Worm (Caenorhabditis elegans): ENCODE measurements around the gene fbxb-30.
"Not testable (repeated sequence)": the region's sequence is repeated elsewhere in the genome, so short reads cannot be mapped to it uniquely, and the experiment has no call there.

DNA sequence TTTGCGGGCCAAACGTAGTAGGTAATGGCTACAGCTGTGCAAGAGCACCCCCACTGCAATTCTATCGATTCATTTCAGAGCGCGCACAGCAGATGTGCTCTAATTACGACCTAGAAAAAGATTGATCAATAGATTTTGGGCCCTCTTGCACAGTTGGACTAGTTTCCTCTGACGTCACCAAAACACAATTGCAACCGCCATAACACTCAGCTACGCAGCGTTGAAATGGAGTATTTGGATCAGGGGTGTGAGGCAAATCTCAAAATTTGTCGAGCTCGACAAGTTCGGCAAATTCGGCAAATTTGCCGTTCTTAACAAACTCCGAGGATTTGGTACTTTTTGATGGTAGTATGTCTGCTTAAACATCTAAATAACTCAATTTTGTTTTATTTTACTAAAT is 34.3 kb downstream of the fbxb-30 start, which contains the start of gene fbxc-18:
- not testable (repeated sequence) for TF ChIP-seq hmbx-1 (tag; optimal IDR thresholded peaks at IDR 0.05); scrt-1 (GFP tag; IDR thresholded peaks at IDR 0.05); tbx-11 (GFP tag; IDR thresholded peaks at IDR 0.05)
